Fruit fly (Drosophila melanogaster) S2 (cell line): ENCODE measurements around the gene CG32213.
"Not testable (repeated sequence)": the region's sequence is repeated elsewhere in the genome, so short reads cannot be mapped to it uniquely, and the experiment has no call there.

Source experiments
- CG8478 ChIP-seq: fragments of >200 bp; optimal IDR thresholded peaks from 2 replicates; lab custom pipeline; 2018
- CTCF ChIP-seq, 2 experiments: fragments of >200 bp; optimal IDR thresholded peaks; 2 replicates each; lab custom pipeline; 2018

Gene CG32213

DNA sequence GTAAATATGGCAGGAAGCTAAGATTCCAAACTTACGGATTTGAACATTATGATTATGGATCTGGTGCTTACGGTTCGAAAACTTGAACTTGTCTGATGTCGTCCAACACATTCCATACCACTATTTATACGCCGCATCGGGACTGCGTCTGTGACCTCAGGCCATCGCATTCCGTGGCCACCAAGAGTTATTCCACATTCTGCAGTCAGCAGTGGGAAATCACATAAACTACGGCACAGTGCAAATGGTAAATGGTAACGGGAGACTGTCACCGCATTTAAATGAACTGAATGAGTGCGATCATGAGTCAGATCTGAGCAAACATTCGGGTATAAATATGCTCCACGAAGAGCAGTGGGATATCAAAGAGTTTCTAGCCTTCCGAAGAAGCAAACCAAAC is at the start of gene CG32213, which contains the start of gene CG18294:
Gene CG32213 (plus strand): TSS at position 362 of the 400 bp plus-strand sequence.
Gene CG18294 (minus strand): TSS at position 101 of the 400 bp plus-strand sequence.
- TF ChIP-seq CTCF (optimal IDR thresholded peaks at IDR 0.05; lab: Kevin White, UChicago); CG8478: not testable (repeated sequence)

DNA sequence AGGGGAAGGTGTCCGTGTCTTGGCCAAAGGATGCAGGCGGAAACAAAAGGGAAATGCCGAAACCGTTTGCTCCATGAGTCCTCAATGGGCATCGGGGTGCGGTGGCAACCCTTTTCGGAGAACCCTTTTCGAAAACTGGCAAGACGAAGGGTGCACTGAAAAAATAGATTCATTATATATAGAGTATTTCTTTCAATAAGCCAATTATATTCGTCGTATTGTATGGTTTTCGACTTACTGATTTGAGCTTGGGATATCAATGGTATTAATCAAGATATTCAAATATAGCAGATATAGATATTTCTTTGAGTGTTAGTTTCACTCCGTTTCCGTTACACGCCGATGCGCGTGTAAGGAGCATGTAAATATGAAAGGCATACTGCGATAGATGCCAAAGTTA is 33.4 kb upstream of the CG32213 start:
- TF ChIP-seq CG8478 (no peak), CTCF (optimal IDR thresholded peaks at IDR 0.05; lab: Kevin White, UChicago) (no peak)

DNA sequence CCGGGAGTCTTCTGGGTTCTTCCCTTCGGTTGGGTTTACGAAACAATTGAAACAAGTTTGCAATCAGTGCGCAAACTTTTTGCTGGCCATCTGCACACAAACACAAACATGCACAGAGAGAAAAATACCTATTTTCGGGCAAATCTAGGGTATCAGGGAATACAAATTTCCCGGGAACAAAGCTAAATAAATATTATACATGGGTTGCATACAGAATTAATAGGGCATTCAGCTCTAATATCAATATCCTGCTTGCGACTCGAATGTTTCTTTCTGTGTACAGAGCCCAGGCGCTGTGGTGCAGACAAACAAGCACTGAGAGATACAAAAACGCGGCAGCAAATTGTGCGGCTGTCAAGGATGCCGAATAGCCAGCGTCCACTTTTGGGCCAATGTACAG is 31.5 kb upstream of the CG32213 start:
- no peak for TF ChIP-seq CG8478
- TF ChIP-seq CTCF (optimal IDR thresholded peaks at IDR 0.05; lab: Kevin White, UChicago): no peak

DNA sequence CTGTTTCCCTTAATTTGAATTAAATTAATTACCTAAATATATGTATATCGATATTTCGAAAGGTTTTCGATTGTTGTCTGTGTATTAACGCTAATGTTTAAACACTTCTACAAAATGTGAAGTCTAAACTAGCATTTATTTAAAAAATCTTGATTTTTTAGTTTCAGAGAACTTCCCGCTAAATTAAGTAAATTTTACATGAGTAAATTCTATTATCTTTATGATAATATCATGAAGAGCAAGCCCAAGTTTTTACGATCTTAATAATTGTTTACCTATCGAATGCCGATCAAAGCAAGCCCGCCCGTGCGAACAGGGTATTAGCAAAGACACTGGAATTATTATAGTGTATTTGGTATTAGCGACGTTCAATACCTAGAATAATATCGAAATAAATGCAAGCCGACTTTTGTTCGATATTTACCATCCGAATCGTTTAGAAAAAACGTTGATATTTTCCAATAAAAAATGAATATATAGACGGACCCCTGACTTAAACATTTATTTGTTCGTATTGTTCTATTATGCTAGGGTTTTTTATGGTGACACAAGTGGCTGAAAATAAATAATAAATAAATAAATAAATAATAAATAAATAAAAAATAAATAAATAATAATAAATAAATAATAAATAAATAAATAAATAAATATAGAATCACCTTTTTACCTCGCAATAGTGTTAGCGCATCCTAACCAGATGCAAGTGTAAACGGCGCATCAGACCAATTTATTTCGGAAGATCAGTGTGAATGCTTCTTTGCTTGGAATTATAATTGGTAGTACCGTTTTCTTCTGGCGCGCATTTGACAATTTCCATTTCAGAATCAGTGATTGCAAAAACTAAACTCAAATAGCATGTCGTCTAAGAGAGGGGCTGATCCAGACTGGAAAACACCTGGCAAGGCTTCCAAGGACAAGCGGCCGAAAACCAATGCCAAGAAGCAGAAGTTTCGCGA is 29.0 kb upstream of the CG32213 start, which contains the start of the genes CG33062 and Chd3:
Gene CG33062 (minus strand): TSS at position 51 of the 956 bp plus-strand sequence.
Gene Chd3 (plus strand): TSS at position 780 of the 956 bp plus-strand sequence.
- no peak for TF ChIP-seq CG8478
- no peak for TF ChIP-seq CTCF (optimal IDR thresholded peaks at IDR 0.05; lab: Kevin White, UChicago)

DNA sequence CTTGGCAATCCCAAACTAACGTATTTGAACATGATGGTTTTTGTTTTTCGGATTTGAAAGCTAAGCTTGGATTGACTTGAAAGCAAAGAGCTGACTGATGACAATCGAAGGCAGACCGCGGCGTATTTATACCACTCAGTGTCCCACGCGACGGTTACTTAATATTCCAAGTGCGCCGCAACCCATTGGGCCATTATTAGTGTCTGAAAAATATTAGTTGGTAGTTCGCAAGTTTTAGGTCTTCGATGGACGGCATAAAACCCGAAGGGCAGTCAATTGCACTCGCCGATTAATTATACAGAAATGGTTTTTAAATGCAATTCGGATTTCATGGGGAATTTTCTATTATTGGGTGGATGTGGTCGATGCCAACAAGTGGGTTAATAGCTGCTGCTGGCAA is 11.0 kb upstream of the CG32213 start, which contains the start of gene CG14095:
Gene CG14095 (minus strand): TSS at position 101 of the 400 bp plus-strand sequence.
- TF ChIP-seq CG8478: no peak
- no peak for TF ChIP-seq CTCF (optimal IDR thresholded peaks at IDR 0.05; lab: Kevin White, UChicago)

DNA sequence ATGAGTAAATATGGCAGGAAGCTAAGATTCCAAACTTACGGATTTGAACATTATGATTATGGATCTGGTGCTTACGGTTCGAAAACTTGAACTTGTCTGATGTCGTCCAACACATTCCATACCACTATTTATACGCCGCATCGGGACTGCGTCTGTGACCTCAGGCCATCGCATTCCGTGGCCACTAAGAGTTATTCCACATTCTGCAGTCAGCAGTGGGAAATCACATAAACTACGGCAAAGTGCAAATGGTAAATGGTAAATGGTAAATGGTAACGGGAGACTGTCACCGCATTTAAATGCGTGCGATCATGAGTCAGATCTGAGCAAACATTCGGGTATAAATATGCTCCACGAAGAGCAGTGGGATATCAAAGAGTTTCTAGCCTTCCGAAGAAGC is 8.7 kb upstream of the CG32213 start, which contains the start of the genes CG14096 and CG32214:
Gene CG14096 (minus strand): TSS at position 101 of the 400 bp plus-strand sequence.
Gene CG32214 (plus strand): TSS at position 368 of the 400 bp plus-strand sequence.
- TF ChIP-seq CG8478; CTCF (optimal IDR thresholded peaks at IDR 0.05; lab: Kevin White, UChicago): not testable (repeated sequence)

DNA sequence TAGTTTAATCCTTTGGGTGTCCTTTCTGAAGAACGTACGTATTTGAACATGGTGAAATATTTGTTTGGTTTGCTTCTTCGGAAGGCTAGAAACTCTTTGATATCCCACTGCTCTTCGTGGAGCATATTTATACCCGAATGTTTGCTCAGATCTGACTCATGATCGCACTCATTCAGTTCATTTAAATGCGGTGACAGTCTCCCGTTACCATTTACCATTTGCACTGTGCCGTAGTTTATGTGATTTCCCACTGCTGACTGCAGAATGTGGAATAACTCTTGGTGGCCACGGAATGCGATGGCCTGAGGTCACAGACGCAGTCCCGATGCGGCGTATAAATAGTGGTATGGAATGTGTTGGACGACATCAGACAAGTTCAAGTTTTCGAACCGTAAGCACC is 3.5 kb upstream of the CG32213 start, which contains the start of the genes 825-Oak and CG12519:
Gene 825-Oak (minus strand): TSS at position 101 of the 400 bp plus-strand sequence.
Gene CG12519 (plus strand): TSS at position 364 of the 400 bp plus-strand sequence.
- not testable (repeated sequence) for TF ChIP-seq CG8478; CTCF (optimal IDR thresholded peaks at IDR 0.05; lab: Kevin White, UChicago)

DNA sequence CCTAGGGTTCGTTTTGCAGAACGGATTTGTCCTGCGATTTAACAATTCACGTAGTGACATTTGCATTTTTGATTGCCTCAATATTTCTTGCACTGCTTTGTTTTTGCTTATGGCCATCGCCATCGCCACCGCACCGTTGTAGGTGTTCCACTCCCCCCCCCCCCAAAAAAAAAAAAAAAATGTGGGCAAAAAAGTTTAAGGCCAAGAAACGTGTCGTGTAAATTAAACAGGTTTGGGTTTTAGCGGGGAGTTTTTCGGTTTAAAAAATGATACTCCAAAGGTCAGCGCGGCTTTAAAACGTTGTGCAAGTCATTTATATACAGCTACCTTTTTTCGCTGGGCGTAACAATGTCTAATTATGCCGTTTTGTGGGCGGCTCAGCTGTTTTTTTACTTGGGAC is 5.6 kb downstream of the CG32213 start:
- TF ChIP-seq CTCF (optimal IDR thresholded peaks at IDR 0.05; lab: Kevin White, UChicago): no peak
- TF ChIP-seq CG8478: no peak

DNA sequence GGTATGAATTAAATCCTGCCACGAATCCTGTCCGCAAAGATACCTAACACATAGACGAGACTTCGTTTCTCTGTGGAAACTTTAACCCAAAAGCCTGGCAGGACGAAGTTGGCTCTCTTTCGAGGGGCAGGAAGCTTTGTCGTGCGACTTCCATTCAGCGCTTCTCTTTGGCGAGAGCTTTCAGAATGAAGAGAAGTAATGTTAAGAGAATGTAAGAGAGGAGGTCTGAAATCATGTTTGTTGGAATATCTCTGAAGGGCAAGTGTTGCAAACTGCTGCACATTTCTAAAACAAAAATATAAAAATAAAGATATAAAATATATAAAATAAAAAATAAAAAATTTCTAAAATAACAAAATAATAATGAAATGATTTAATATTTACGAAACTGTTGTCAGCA is 6.4 kb downstream of the CG32213 start:
- no peak for TF ChIP-seq CTCF (optimal IDR thresholded peaks at IDR 0.05; lab: Kevin White, UChicago)
- no peak for TF ChIP-seq CG8478

DNA sequence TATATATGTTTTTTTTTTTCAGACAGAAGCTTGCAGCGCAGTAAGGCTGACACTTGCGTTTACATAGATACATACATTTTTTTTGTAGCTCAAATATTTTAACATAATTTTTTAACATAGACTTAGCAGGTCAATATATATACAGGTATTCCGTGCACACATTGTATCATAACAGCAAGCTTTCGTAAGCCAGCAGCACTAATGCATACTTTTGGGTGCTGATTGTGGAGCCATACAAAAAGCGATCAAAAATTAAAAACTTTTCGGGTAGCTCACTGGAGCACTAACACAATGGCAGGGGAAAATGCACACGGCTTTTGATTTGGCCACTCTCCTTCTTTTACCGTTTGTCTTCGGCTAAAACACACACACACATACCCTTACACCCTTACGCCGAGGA is 7.4 kb downstream of the CG32213 start:
- TF ChIP-seq CTCF (optimal IDR thresholded peaks at IDR 0.05; lab: Kevin White, UChicago) (no peak), CG8478 (no peak)

DNA sequence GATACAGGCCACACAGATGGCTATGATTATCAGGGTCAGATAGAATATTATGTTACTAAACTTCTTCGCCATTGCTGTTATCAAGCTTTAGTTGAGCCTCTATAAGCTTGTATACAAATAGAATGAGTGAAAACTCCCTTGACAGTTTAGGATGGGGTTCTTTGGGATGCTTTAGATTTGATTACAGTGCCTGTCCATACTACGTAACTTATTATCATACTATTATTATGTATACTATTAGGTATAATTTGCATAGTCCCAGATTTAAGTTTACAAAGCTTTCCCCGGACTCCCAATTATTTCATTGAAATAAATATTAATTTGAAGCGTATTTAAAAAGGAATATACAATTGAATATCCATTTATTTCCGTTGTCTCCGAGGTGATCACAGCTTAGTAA is 10.8 kb downstream of the CG32213 start, which contains the start of gene brv1:
Gene brv1 (minus strand): TSS at position 101 of the 400 bp plus-strand sequence.
- no peak for TF ChIP-seq CTCF (optimal IDR thresholded peaks at IDR 0.05; lab: Kevin White, UChicago)

DNA sequence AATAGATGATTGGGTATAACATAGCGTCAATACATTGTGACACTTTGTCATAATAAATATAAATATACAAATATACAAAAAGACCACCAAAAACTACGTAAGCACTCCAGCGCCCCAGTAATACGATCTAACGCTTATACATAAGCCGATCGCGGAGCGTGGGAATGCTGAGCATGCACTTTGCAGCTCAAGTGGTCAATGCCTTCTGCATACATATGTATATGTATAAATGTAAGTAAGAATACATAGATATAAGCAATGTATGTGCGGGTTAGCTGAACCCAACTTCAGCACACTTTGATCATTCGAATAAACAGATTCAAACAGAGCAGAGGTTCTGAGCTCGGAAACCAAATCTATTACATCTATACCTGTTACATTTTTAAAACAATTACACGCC is 11.6 kb downstream of the CG32213 start, which contains the start of gene CG32212:
Gene CG32212 (plus strand): TSS at position 301 of the 400 bp plus-strand sequence.
- TF ChIP-seq CG8478; CTCF (optimal IDR thresholded peaks at IDR 0.05; lab: Kevin White, UChicago): not testable (repeated sequence)

DNA sequence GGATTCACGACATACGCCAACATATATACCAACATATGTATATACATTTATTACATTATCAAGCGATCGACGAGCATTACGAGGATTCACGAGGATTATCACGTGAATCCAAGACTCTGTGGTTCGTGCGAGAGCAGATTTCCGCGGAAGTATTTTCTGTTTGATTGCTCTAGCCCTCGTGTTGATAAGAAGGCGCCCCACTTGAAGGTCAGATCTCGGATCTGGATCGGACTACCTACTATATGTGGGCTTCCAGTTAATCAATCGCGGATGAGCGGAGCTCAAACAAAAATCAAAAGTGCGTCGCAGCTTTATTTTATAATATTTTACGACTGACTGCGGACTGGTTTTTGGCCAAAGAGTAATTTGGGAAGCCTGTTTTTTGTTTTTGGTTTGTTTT is 19.3 kb downstream of the CG32213 start:
- TF ChIP-seq CTCF (optimal IDR thresholded peaks at IDR 0.05; lab: Kevin White, UChicago): no peak
- TF ChIP-seq CG8478: no peak

DNA sequence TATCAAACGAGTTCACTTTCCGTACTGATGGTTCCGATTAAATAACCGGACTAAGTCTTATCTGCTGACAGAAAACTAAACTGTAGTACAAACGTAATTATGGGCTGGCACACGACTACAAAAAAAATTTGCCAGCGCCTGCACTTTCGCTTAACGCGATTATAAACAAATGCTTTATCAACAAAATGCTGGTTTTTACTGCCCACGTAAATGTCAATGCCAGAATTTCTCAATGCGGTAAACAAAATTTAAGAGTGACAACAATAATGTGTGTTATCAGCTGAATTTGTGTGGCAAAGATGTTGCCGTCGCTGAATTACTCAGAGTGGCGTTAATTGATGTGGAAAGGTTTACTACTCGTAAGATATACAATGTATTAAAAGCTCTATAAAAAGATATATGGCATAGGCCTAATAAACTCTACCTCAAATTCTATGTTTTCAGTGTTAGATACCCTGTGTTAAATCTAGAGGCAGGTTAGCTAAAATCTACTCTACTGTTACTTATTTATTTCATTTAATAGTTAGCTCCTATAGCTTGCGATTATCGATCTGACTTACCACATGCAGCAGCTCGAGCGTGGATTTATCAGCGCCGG is 20.5 kb downstream of the CG32213 start:
- TF ChIP-seq CTCF (optimal IDR thresholded peaks at IDR 0.05; lab: Kevin White, UChicago) (no peak), CG8478 (no peak)

DNA sequence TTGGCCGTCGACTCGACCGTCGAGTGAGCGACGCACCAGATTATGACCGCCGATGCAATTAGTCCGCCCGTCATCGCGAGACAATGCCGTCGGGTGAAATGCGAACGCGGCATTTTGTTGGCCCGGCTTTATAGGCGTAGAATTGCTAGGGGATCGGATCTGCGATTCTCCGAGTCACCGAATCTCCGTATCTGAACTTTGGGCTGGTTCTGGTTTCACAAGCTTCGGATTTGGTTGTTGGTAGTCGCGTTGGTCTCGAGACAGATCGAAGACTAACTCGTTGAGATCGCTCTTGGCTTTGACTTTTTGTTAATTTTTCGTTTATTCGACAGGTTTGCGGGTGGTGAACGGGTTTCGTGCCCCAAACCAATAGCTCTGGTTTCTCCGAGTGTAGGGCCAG is 21.0 kb downstream of the CG32213 start:
- no peak for TF ChIP-seq CTCF (optimal IDR thresholded peaks at IDR 0.05; lab: Kevin White, UChicago)
- no peak for TF ChIP-seq CG8478
